Fruit fly (Drosophila melanogaster) whole organism, adult: Measurements from ENCODE around the gene CG2104.

ENCODE experiments used
- CG7045 ChIP-seq: fragments of 200-800 bp; sonication (Bioruptor generic); optimal IDR thresholded peaks from 2 replicates; lab custom pipeline; 2017; ENCODE audit warnings: missing biosample characterization, mild to moderate bottlenecking, missing genetic modification characterization
- Crg-1 ChIP-seq: fragments of 200-800 bp; sonication (Bioruptor generic); optimal IDR thresholded peaks from 2 replicates; lab custom pipeline; 2016; ENCODE audit warnings: missing biosample characterization, missing genetic modification characterization
- Mnt ChIP-seq: fragments of 200-800 bp; sonication (Bioruptor generic); optimal IDR thresholded peaks from 2 replicates; lab custom pipeline; 2016; ENCODE audit warnings: missing biosample characterization, mild to moderate bottlenecking, missing genetic modification characterization
- bab1 ChIP-seq: fragments of 200-800 bp; sonication (Bioruptor generic); optimal IDR thresholded peaks from 3 replicates; lab custom pipeline; 2019; ENCODE audit warnings: missing biosample characterization, mild to moderate bottlenecking, missing genetic modification characterization, moderate library complexity
- cic ChIP-seq: fragments of 200-800 bp; sonication (Bioruptor generic); optimal IDR thresholded peaks from 2 replicates; lab custom pipeline; 2017; ENCODE audit warnings: missing biosample characterization, mild to moderate bottlenecking, missing genetic modification characterization, moderate library complexity
- cnc ChIP-seq, 2 experiments: fragments of >200 bp; optimal IDR thresholded peaks; 2 replicates each; lab custom pipeline; 2017
- toe ChIP-seq: fragments of 200-800 bp; sonication (Bioruptor generic); optimal IDR thresholded peaks from 2 replicates; lab custom pipeline; 2016; ENCODE audit warnings: missing biosample characterization, missing genetic modification characterization

DNA sequence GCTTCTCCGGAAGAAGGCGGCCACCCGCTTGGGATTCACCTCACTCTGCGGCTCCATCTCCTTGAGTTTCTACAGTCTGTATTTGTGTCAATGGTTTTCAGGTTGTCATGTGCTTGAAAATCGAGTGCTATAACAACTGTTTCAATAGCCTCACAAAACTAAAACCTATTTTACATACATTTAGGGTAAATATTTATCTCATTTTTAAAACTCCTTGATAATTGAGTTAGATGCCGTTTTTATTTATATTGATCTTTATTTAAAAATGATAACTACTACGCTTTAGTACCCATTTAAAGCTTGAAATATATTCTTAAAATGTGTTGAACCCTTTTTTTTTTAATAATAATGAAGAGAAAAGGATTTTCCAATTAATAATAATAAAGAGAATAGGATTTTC is at the start of gene CG2104:
- TF ChIP-seq bab1 (GFP tag; lab: Kevin White, UChicago) = no peak
- no peak for TF ChIP-seq cic (GFP tag; lab: Kevin White, UChicago)
- TF ChIP-seq Crg-1 (GFP tag; lab: Kevin White, UChicago) = no peak
- no peak for TF ChIP-seq cnc (optimal IDR thresholded peaks at IDR 0.05; lab: Kevin White, UChicago)
- TF ChIP-seq toe (GFP tag; lab: Kevin White, UChicago) = no peak
- no peak for TF ChIP-seq CG7045 (GFP tag; lab: Kevin White, UChicago)
- TF ChIP-seq Mnt (GFP tag; lab: Kevin White, UChicago) = no peak
